Worm (Caenorhabditis elegans): ENCODE results near the gene T02D1.9.

DNA sequence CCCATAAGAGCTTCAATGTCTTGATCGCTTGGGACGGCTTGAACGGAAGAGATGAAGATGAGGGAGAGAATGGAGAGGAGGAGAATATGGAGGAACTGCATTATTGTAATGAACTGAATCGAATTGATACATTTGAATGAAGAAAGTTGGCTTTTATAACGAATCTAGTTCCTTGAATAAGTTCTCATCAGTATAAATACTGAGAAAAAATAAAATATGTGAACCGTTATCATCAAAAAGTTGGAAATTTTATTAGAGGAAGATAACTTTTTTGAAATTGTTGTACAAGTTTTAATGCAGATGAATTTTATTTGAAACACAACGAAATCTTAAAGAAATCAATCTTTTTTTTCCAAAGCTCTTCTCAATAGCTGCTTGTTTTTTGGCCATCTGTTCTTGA is 366 bp downstream of the T02D1.9 start, which contains the start of gene T02D1.7:
- no peak for TF ChIP-seq dve-1 (tag; optimal IDR thresholded peaks at IDR 0.05)
- no peak for TF ChIP-seq syd-9 (tag; optimal IDR thresholded peaks at IDR 0.05)
- TF ChIP-seq pax-1 (tag; optimal IDR thresholded peaks at IDR 0.05), result no peak
- no peak for TF ChIP-seq ama-1 (optimal IDR thresholded peaks at IDR 0.05)
- TF ChIP-seq pag-3 (tag; optimal IDR thresholded peaks at IDR 0.05; ENCODE audit: borderline replicate concordance), result no peak
- no peak for TF ChIP-seq ceh-22 (tag; optimal IDR thresholded peaks at IDR 0.05)
- no peak for TF ChIP-seq pqm-1 (tag; optimal IDR thresholded peaks at IDR 0.05)
- no peak for TF ChIP-seq F13H6.1 (tag; optimal IDR thresholded peaks at IDR 0.05)
- TF ChIP-seq elt-2 (tag; optimal IDR thresholded peaks at IDR 0.05), result no peak
- no peak for TF ChIP-seq odd-2 (tag; optimal IDR thresholded peaks at IDR 0.05)
- TF ChIP-seq lim-6 (tag; optimal IDR thresholded peaks at IDR 0.05), result no peak
- TF ChIP-seq ceh-19 (GFP tag; optimal IDR thresholded peaks at IDR 0.05), result no peak
- no peak for TF ChIP-seq pha-4 (tag; optimal IDR thresholded peaks at IDR 0.05)
- no peak for TF ChIP-seq C38D4.7 (GFP tag; optimal IDR thresholded peaks at IDR 0.05)

All from whole organism, late embryonic.